Worm (Caenorhabditis elegans) whole organism, early embryonic: Measurements from ENCODE around the gene C25F9.4.

Source experiments
- B0310.2 ChIP-seq: sonication (generic microtip); optimal IDR thresholded peaks from 2 replicates; lab custom pipeline; 2016; ENCODE audit warnings: mild to moderate bottlenecking, missing genetic modification characterization, missing compliant biosample characterization
- F13C5.2 ChIP-seq: sonication (generic microtip); optimal IDR thresholded peaks from 2 replicates; lab custom pipeline; 2017; ENCODE audit warnings: mild to moderate bottlenecking, missing genetic modification characterization, inconsistent platforms, missing compliant biosample characterization
- aly-1 ChIP-seq: sonication (generic microtip); optimal IDR thresholded peaks from 2 replicates; lab custom pipeline; 2016; ENCODE audit warnings: missing genetic modification characterization, missing compliant biosample characterization
- ama-1 ChIP-seq: fragments of 150-350 bp; optimal IDR thresholded peaks from 2 replicates; lab custom pipeline; 2014
- ceh-13 ChIP-seq: fragments of 200-800 bp; sonication (Bioruptor generic); optimal IDR thresholded peaks from 2 replicates; lab custom pipeline; 2018; ENCODE audit warnings: mild to moderate bottlenecking, missing genetic modification characterization, missing compliant biosample characterization
- ceh-36 ChIP-seq: sonication (generic microtip); optimal IDR thresholded peaks from 2 replicates; lab custom pipeline; 2016; ENCODE audit warnings: missing genetic modification characterization, inconsistent platforms, missing compliant biosample characterization
- ets-7 ChIP-seq: sonication (generic microtip); optimal IDR thresholded peaks from 2 replicates; lab custom pipeline; 2016; ENCODE audit warnings: missing genotype, missing genetic modification characterization, missing compliant biosample characterization
- flt-1 ChIP-seq: fragments of 200-800 bp; sonication (Bioruptor generic); IDR thresholded peaks from 2 replicates; pipeline ENCODE4 v1.3.6; 2022; ENCODE audit warnings: missing genetic modification characterization, missing compliant biosample characterization
- hmbx-1 ChIP-seq: sonication (generic microtip); optimal IDR thresholded peaks from 2 replicates; lab custom pipeline; 2016; ENCODE audit warnings: mild to moderate bottlenecking, missing genetic modification characterization, missing compliant biosample characterization
- hmg-4 ChIP-seq: fragments of 200-800 bp; sonication (Bioruptor generic); optimal IDR thresholded peaks from 2 replicates; lab custom pipeline; 2018; ENCODE audit warnings: mild to moderate bottlenecking, missing genetic modification characterization, missing compliant biosample characterization
- hnd-1 ChIP-seq: sonication (generic microtip); optimal IDR thresholded peaks from 2 replicates; lab custom pipeline; 2016; ENCODE audit warnings: missing genetic modification characterization, missing compliant biosample characterization
- pes-1 ChIP-seq: fragments of 200-800 bp; sonication (Bioruptor generic); IDR thresholded peaks from 2 replicates; pipeline ENCODE4 v1.3.6; 2022; ENCODE audit warnings: missing genetic modification reagents, missing genetic modification characterization, missing compliant biosample characterization
- scrt-1 ChIP-seq: fragments of 200-800 bp; sonication (Bioruptor generic); IDR thresholded peaks from 2 replicates; pipeline ENCODE4 v1.3.6; 2022; ENCODE audit warnings: missing genetic modification characterization, missing compliant biosample characterization
- sea-1 ChIP-seq: fragments of 200-800 bp; sonication (Bioruptor generic); conservative IDR thresholded peaks from 2 replicates; pipeline ENCODE4 v1.3.6; 2022; ENCODE audit warnings: missing genetic modification characterization, missing compliant biosample characterization
- tbx-11 ChIP-seq: fragments of 200-800 bp; sonication (Bioruptor generic); IDR thresholded peaks from 2 replicates; pipeline ENCODE4 v1.3.6; 2022; ENCODE audit warnings: missing genetic modification characterization, missing compliant biosample characterization
- tbx-37 ChIP-seq: fragments of 200-800 bp; sonication (Bioruptor generic); conservative IDR thresholded peaks from 2 replicates; pipeline ENCODE4 v1.3.6; 2022; ENCODE audit warnings: missing genetic modification reagents, missing genetic modification characterization, missing compliant biosample characterization
- tra-4 ChIP-seq: sonication (generic microtip); optimal IDR thresholded peaks from 2 replicates; lab custom pipeline; 2017; ENCODE audit warnings: missing genetic modification characterization, missing compliant biosample characterization

C25F9.4 gene

ce11 chrV:19371253-19371652, 45.1 kb downstream of the C25F9.4 start, which contains the start of gene Y43F8A.2:
TSS of gene Y43F8A.2 (plus strand) at chrV:19371553.
- no peak for TF ChIP-seq flt-1 (GFP tag; lab: Robert Waterston, UW)
- no peak for TF ChIP-seq hmbx-1 (tag; lab: Kevin White, UChicago)

ce11 chrV:19370189-19370588, 46.2 kb downstream of the C25F9.4 start, which contains the start of gene Y43F8A.1:
TSS of gene Y43F8A.1 (plus strand) at chrV:19370489.
- TF ChIP-seq ets-7 (tag; lab: Kevin White, UChicago) (no peak), tbx-11 (GFP tag; lab: Robert Waterston, UW) (no peak), ceh-13 (GFP tag; lab: Kevin White, UChicago) (no peak), hmg-4 (GFP tag; lab: Kevin White, UChicago) (no peak), F13C5.2 (tag; lab: Kevin White, UChicago) (no peak), aly-1 (no peak), scrt-1 (GFP tag; lab: Robert Waterston, UW) (no peak), B0310.2 (tag; lab: Kevin White, UChicago) (no peak), tbx-37 (GFP tag; lab: Robert Waterston, UW) (no peak)

- TF ChIP-seq B0310.2 (tag; lab: Kevin White, UChicago) (no peak), ceh-13 (GFP tag; lab: Kevin White, UChicago) (no peak), hnd-1 (tag; lab: Kevin White, UChicago) (no peak), ceh-36 (no peak), flt-1 (GFP tag; lab: Robert Waterston, UW) (no peak), pes-1 (GFP tag; lab: Robert Waterston, UW) (no peak), hmbx-1 (tag; lab: Kevin White, UChicago) (no peak), ets-7 (tag; lab: Kevin White, UChicago) (no peak), tbx-37 (GFP tag; lab: Robert Waterston, UW) (no peak), tra-4 (tag; lab: Kevin White, UChicago) (no peak), scrt-1 (GFP tag; lab: Robert Waterston, UW) (no peak), F13C5.2 (tag; lab: Kevin White, UChicago) (no peak), hmg-4 (GFP tag; lab: Kevin White, UChicago) (no peak), sea-1 (no peak), ama-1 (lab: Kevin White, UChicago) (no peak), aly-1 (no peak), tbx-11 (GFP tag; lab: Robert Waterston, UW) (no peak)
Measured at ce11 chrV:19362568-19362967, 53.8 kb downstream of the C25F9.4 start, which contains the start of gene C14B4.2. TSS of gene C14B4.2 (minus strand) at chrV:19362668.
